Fruit fly (Drosophila melanogaster) S2 (cell line): ENCODE results near the gene spn-D.

Experiments
- CG8478 ChIP-seq: fragments of >200 bp; optimal IDR thresholded peaks from 2 replicates; lab custom pipeline; 2018
- CTCF ChIP-seq, 2 experiments: fragments of >200 bp; optimal IDR thresholded peaks; 2 replicates each; lab custom pipeline; 2018

- TF ChIP-seq CG8478: no peak
- TF ChIP-seq CTCF (optimal IDR thresholded peaks at IDR 0.05; lab: Kevin White, UChicago): no peak
Measured at dm6 chr3R:27134728-27135361, 30.7 kb upstream of the spn-D start.
